Worm (Caenorhabditis elegans): ENCODE measurements around the gene H34I24.2.

Gene H34I24.2

DNA sequence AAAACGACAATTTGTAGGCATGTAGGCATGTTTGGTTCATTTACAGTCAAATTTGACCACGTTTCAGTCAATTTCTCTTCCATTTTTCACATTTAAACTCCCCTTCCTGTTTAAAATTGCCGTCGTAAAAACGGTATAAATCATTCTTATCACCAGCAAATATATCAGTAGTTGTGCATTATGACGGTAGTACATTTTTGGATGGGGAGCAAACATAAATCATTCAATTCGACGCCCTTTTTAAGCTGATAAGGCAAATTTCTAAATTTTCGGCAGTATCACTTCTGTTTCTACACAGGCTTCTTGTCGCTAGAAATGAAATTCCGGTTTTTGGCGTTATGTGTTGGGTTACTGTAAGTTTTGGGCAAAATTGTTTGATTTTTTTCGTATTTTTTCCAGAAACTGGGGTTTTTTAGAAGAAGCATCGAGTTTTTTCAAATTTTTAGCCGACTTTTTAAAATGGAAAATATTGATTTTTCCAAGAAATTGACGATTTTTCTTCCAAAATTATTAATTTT, at the start of gene H34I24.2:
Gene H34I24.2, plus strand, starts transcription at position 189 of the 518 bp plus-strand sequence.
- TF ChIP-seq mls-2 (tag; optimal IDR thresholded peaks at IDR 0.05) (no peak), hlh-1 (tag; optimal IDR thresholded peaks at IDR 0.05) (no peak), ceh-83 (GFP tag; optimal IDR thresholded peaks at IDR 0.05) (no peak), drap-1 (GFP tag; optimal IDR thresholded peaks at IDR 0.05) (no peak), mep-1 (tag; optimal IDR thresholded peaks at IDR 0.05) (no peak), lsy-2 (tag; optimal IDR thresholded peaks at IDR 0.05) (no peak), mab-5 (tag; optimal IDR thresholded peaks at IDR 0.05) (no peak), ces-1 (GFP tag; optimal IDR thresholded peaks at IDR 0.05) (no peak), nhr-237 (tag; optimal IDR thresholded peaks at IDR 0.05) (no peak), nhr-28 (tag; optimal IDR thresholded peaks at IDR 0.05) (no peak), ceh-39 (tag; optimal IDR thresholded peaks at IDR 0.05) (no peak), flh-1 (GFP tag; optimal IDR thresholded peaks at IDR 0.05) (no peak), M03D4.4 (tag; optimal IDR thresholded peaks at IDR 0.05) (no peak), snpc-4 (tag; optimal IDR thresholded peaks at IDR 0.05) (no peak), sptf-1 (tag; optimal IDR thresholded peaks at IDR 0.05) (no peak)

ce11 chrIII:2794057-2794456, 47.8 kb upstream of the H34I24.2 start:
- TF ChIP-seq lsy-2 (tag; optimal IDR thresholded peaks at IDR 0.05) = no peak
- no peak for TF ChIP-seq bed-3 (GFP tag; optimal IDR thresholded peaks at IDR 0.05)
- TF ChIP-seq ceh-43 (GFP tag; optimal IDR thresholded peaks at IDR 0.05) = no peak
- no peak for TF ChIP-seq M03D4.4 (tag; optimal IDR thresholded peaks at IDR 0.05)
- no peak for TF ChIP-seq elt-3 (tag; optimal IDR thresholded peaks at IDR 0.05)

ce11 chrIII:2795442-2796023, 46.3 kb upstream of the H34I24.2 start:
- TF ChIP-seq unc-62 (GFP tag; optimal IDR thresholded peaks at IDR 0.05) (no peak), lin-32 (GFP tag; optimal IDR thresholded peaks at IDR 0.05) (no peak), ham-2 (GFP tag; optimal IDR thresholded peaks at IDR 0.05) (no peak), elt-1 (tag; optimal IDR thresholded peaks at IDR 0.05; ENCODE audit: borderline replicate concordance, insufficient read depth) (no peak), M03D4.4 (tag; optimal IDR thresholded peaks at IDR 0.05) (no peak), mep-1 (tag; optimal IDR thresholded peaks at IDR 0.05) (no peak)

- peak; percentile 93 for TF ChIP-seq zip-8 (tag; optimal IDR thresholded peaks at IDR 0.05)
- no peak for TF ChIP-seq unc-62 (GFP tag; optimal IDR thresholded peaks at IDR 0.05)
- no peak for TF ChIP-seq nhr-76 (tag; optimal IDR thresholded peaks at IDR 0.05)
Measured at ce11 chrIII:2800743-2801142, 41.1 kb upstream of the H34I24.2 start.

DNA sequence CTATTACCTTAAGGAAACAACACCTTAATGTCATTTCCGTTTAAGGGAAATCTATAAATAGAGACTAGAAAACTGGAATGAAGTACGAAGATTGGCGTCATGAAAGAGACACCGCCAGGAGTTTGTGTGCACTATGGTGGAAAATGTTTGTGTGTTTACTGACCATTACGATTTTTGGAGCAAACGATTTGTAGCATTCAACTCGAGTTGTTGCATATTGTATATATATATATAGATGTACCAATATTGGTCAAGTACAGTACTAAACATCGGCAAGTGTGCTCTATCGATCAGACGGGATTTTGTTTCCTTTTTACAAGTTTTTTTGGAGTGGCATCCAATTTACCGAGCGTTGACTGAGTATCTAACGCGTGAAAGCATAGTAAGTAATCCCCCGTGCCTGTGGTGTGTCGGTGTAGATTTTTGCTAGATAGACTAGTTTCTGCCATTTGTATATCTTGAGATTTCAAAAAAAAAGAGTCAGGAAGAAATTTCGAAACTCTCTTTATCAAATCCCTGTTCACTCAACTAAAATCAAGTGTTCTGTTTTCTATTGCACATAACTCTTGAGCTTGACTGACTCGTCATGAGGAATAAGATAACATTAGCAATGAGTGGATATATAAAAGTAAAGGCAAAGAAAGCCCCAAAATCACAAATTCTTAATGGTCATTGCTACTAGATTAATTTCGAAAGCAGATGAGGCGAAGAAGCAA, 39.9 kb upstream of the H34I24.2 start, which contains the start of the genes twk-45 and Y71H2AM.25:
Gene twk-45, minus strand, starts transcription at position 101 of the 716 bp plus-strand sequence.
Gene Y71H2AM.25, plus strand, starts transcription at position 666 of the 716 bp plus-strand sequence.
- TF ChIP-seq nhr-28 (tag; optimal IDR thresholded peaks at IDR 0.05) = no peak

DNA sequence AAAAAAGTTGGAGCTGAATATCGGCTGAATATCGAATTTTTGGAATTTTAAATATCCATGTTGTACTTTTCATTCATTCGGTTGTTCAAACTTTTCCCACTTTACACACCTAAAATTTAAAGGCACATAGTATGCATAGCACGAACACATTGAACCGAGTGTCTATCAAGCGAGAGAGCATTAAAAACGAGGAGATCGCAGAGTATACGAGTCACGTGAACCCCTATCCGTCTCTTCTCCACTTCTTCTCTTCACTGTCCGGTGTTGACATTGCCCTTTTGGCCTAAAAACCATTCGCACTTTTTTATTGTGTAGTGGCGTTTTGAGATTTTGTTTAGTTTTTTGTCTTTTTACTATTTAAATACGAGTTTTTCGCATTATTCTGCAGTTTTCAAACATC, 37.4 kb upstream of the H34I24.2 start:
- TF ChIP-seq blmp-1 (tag; optimal IDR thresholded peaks at IDR 0.05) = no peak
- TF ChIP-seq nhr-2 (tag; optimal IDR thresholded peaks at IDR 0.05) = peak; percentile 49
- TF ChIP-seq M03D4.4 (tag; optimal IDR thresholded peaks at IDR 0.05) = no peak
- no peak for TF ChIP-seq lin-32 (GFP tag; optimal IDR thresholded peaks at IDR 0.05)
- no peak for TF ChIP-seq ces-1 (GFP tag; optimal IDR thresholded peaks at IDR 0.05)
- TF ChIP-seq ceh-43 (GFP tag; optimal IDR thresholded peaks at IDR 0.05) = no peak
- TF ChIP-seq ham-2 (GFP tag; optimal IDR thresholded peaks at IDR 0.05) = no peak
- TF ChIP-seq unc-62 (GFP tag; optimal IDR thresholded peaks at IDR 0.05) = peak; percentile 17
- no peak for TF ChIP-seq unc-120 (tag; optimal IDR thresholded peaks at IDR 0.05; ENCODE audit: poor library complexity, severe bottlenecking)
- TF ChIP-seq mep-1 (tag; optimal IDR thresholded peaks at IDR 0.05) = no peak
- no peak for TF ChIP-seq nhr-237 (tag; optimal IDR thresholded peaks at IDR 0.05)
- TF ChIP-seq mls-2 (tag; optimal IDR thresholded peaks at IDR 0.05) = no peak
- TF ChIP-seq unc-39 (tag; optimal IDR thresholded peaks at IDR 0.05) = no peak
- no peak for TF ChIP-seq bed-3 (GFP tag; optimal IDR thresholded peaks at IDR 0.05)
- no peak for TF ChIP-seq nhr-76 (tag; optimal IDR thresholded peaks at IDR 0.05)
- TF ChIP-seq ceh-39 (tag; optimal IDR thresholded peaks at IDR 0.05) = no peak
- peak; percentile 34 for TF ChIP-seq pha-4 (tag; optimal IDR thresholded peaks at IDR 0.05)

All from whole organism, mixed stage, embryonic.